Worm (Caenorhabditis elegans) whole organism, mixed stage, embryonic: ENCODE data around the gene str-84.

Source experiments
- nhr-237 ChIP-seq: fragments of 150-350 bp; optimal IDR thresholded peaks from 2 replicates; lab custom pipeline; 2014; ENCODE audit warnings: missing biosample characterization, missing genetic modification characterization
- snpc-4 ChIP-seq: fragments of 150-350 bp; optimal IDR thresholded peaks from 2 replicates; lab custom pipeline; 2014; ENCODE audit warnings: missing biosample characterization, missing genetic modification characterization
- tbx-8 ChIP-seq: fragments of 200-800 bp; sonication (Bioruptor generic); optimal IDR thresholded peaks from 2 replicates; lab custom pipeline; 2018; ENCODE audit warnings: mild to moderate bottlenecking, missing genetic modification characterization, moderate library complexity, missing compliant biosample characterization
- ztf-11 ChIP-seq: fragments of 150-350 bp; optimal IDR thresholded peaks from 2 replicates; lab custom pipeline; 2014; ENCODE audit warnings: missing biosample characterization, missing genetic modification characterization

DNA sequence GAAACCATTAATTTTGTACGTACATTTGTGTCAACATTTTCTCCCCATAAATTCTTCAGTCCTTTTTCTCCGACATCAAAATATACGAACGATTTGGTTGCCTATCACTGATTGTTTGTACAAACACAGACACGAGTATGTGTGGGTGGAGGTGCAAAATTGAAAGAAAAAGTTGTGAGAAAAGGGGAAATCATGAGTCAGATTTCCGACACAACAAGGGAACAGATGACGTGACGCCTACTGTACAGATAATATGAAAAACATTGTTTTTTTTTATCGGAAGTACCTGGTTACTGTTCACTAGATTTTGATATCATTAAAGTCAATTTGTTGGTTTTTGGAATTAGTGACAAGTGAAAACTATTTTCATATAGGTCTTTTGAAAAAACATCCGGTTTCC lies 46.5 kb downstream of the str-84 start:
- TF ChIP-seq snpc-4 (tag; lab: Kevin White, UChicago): no peak
- no peak for TF ChIP-seq tbx-8 (GFP tag; lab: Kevin White, UChicago)
- no peak for TF ChIP-seq ztf-11 (tag; lab: Kevin White, UChicago)
- no peak for TF ChIP-seq nhr-237 (tag; lab: Kevin White, UChicago)
